Fruit fly (Drosophila melanogaster): ENCODE results near the gene Sol1.

- no peak for TF ChIP-seq Hmr (GFP tag; optimal IDR thresholded peaks at IDR 0.05)
- no peak for TF ChIP-seq onecut (GFP tag; IDR thresholded peaks at IDR 0.05)
- TF ChIP-seq CG3838 (GFP tag; optimal IDR thresholded peaks at IDR 0.05) = no peak
- no peak for TF ChIP-seq tll (GFP tag; optimal IDR thresholded peaks at IDR 0.05)
- no peak for TF ChIP-seq CG14860 (GFP tag; IDR thresholded peaks at IDR 0.05; ENCODE audit: partially characterized antibody)
- no peak for TF ChIP-seq scrt (GFP tag; optimal IDR thresholded peaks at IDR 0.05)
Measured at dm6 chr3R:12384274-12384673, 1.8 kb upstream of the Sol1 start.

Measured in whole organism, embryonic.